Worm (Caenorhabditis elegans): Measurements from ENCODE around the gene ZC204.6.

Gene ZC204.6

ce11 chrII:1600661-1601060 is 44.0 kb downstream of the ZC204.6 start, which contains the start of gene bath-26:
Gene bath-26 (minus strand): TSS chrII:1600761.
- no peak for TF ChIP-seq B0310.2 (tag; optimal IDR thresholded peaks at IDR 0.05)
- TF ChIP-seq hmg-4 (GFP tag; optimal IDR thresholded peaks at IDR 0.05), result no peak
- TF ChIP-seq tbx-37 (GFP tag; conservative IDR thresholded peaks at IDR 0.05), result no peak
- TF ChIP-seq tra-4 (tag; optimal IDR thresholded peaks at IDR 0.05), result no peak
- no peak for TF ChIP-seq ceh-13 (GFP tag; optimal IDR thresholded peaks at IDR 0.05)
- TF ChIP-seq scrt-1 (GFP tag; IDR thresholded peaks at IDR 0.05), result no peak
- no peak for TF ChIP-seq ceh-36 (tag; optimal IDR thresholded peaks at IDR 0.05)
- TF ChIP-seq pes-1 (GFP tag; IDR thresholded peaks at IDR 0.05), result no peak
- no peak for TF ChIP-seq F13C5.2 (tag; optimal IDR thresholded peaks at IDR 0.05)
- TF ChIP-seq ets-7 (tag; optimal IDR thresholded peaks at IDR 0.05), result no peak
- no peak for TF ChIP-seq sea-1 (GFP tag; conservative IDR thresholded peaks at IDR 0.05)
- no peak for TF ChIP-seq flt-1 (GFP tag; IDR thresholded peaks at IDR 0.05)

ce11 chrII:1597101-1598088 is 47.2 kb downstream of the ZC204.6 start, which contains the start of gene bath-46:
Gene bath-46 (plus strand): TSS chrII:1597906.
- TF ChIP-seq ets-7 (tag; optimal IDR thresholded peaks at IDR 0.05), result no peak
- TF ChIP-seq hmg-4 (GFP tag; optimal IDR thresholded peaks at IDR 0.05), result no peak
- TF ChIP-seq tbx-37 (GFP tag; conservative IDR thresholded peaks at IDR 0.05), result no peak

- no peak for TF ChIP-seq ceh-13 (GFP tag; optimal IDR thresholded peaks at IDR 0.05)
- no peak for TF ChIP-seq scrt-1 (GFP tag; IDR thresholded peaks at IDR 0.05)
- TF ChIP-seq ets-7 (tag; optimal IDR thresholded peaks at IDR 0.05), result no peak
- no peak for TF ChIP-seq tbx-37 (GFP tag; conservative IDR thresholded peaks at IDR 0.05)
- no peak for TF ChIP-seq pes-1 (GFP tag; IDR thresholded peaks at IDR 0.05)
- no peak for TF ChIP-seq tbx-11 (GFP tag; IDR thresholded peaks at IDR 0.05)
- TF ChIP-seq F13C5.2 (tag; optimal IDR thresholded peaks at IDR 0.05), result no peak
- TF ChIP-seq ceh-36 (tag; optimal IDR thresholded peaks at IDR 0.05), result no peak
- TF ChIP-seq flt-1 (GFP tag; IDR thresholded peaks at IDR 0.05), result no peak
- no peak for TF ChIP-seq B0310.2 (tag; optimal IDR thresholded peaks at IDR 0.05)
- TF ChIP-seq hmbx-1 (tag; optimal IDR thresholded peaks at IDR 0.05), result no peak
- TF ChIP-seq sea-1 (GFP tag; conservative IDR thresholded peaks at IDR 0.05), result no peak
- no peak for TF ChIP-seq hmg-4 (GFP tag; optimal IDR thresholded peaks at IDR 0.05)
- no peak for TF ChIP-seq aly-1 (tag; optimal IDR thresholded peaks at IDR 0.05)
- TF ChIP-seq tra-4 (tag; optimal IDR thresholded peaks at IDR 0.05), result no peak
- no peak for TF ChIP-seq hnd-1 (tag; optimal IDR thresholded peaks at IDR 0.05)
Observed at ce11 chrII:1595137-1595536, 49.5 kb downstream of the ZC204.6 start, which contains the start of gene clec-20. Gene clec-20 (minus strand): TSS chrII:1595237.
